Fruit fly (Drosophila melanogaster) whole organism, embryonic: ENCODE results near the gene fz3.

Experiments
- Abd-B ChIP-seq: fragments of 200-800 bp; sonication (Bioruptor generic); optimal IDR thresholded peaks from 2 replicates; lab custom pipeline; 2018; ENCODE audit warnings: missing biosample characterization, mild to moderate bottlenecking, missing genetic modification characterization, moderate library complexity
- Ada2b ChIP-seq: fragments of 200-800 bp; sonication (Bioruptor generic); IDR thresholded peaks from 2 replicates; pipeline ENCODE4 v1.3.6; 2022; ENCODE audit warnings: missing biosample characterization, missing genetic modification characterization
- Antp ChIP-seq: fragments of 200-800 bp; sonication (Bioruptor generic); optimal IDR thresholded peaks from 3 replicates; lab custom pipeline; 2016; ENCODE audit warnings: missing biosample characterization, missing genetic modification characterization
- Atf6 ChIP-seq: fragments of 200-800 bp; sonication (Bioruptor generic); IDR thresholded peaks from 2 replicates; pipeline ENCODE4 v1.3.6; 2022; ENCODE audit warnings: missing biosample characterization, missing genetic modification characterization
- CG10147 ChIP-seq: fragments of 200-800 bp; sonication (Bioruptor generic); optimal IDR thresholded peaks from 2 replicates; lab custom pipeline; 2019; ENCODE audit warnings: missing biosample characterization, mild to moderate bottlenecking, missing genetic modification characterization, moderate library complexity
- CG12071 ChIP-seq: fragments of 200-800 bp; sonication (Bioruptor generic); optimal IDR thresholded peaks from 3 replicates; lab custom pipeline; 2018; ENCODE audit warnings: missing biosample characterization, mild to moderate bottlenecking, missing genetic modification characterization
- CG1603 ChIP-seq: fragments of 200-800 bp; sonication (Bioruptor generic); optimal IDR thresholded peaks from 2 replicates; lab custom pipeline; 2019; ENCODE audit warnings: missing biosample characterization, mild to moderate bottlenecking, missing genetic modification characterization, moderate library complexity
- CG2875 ChIP-seq: fragments of 200-800 bp; sonication (Bioruptor generic); optimal IDR thresholded peaks from 2 replicates; lab custom pipeline; 2017; ENCODE audit warnings: missing biosample characterization, mild to moderate bottlenecking, missing genetic modification characterization, missing genetic modification reagents
- CG3065 ChIP-seq: fragments of 200-800 bp; sonication (Bioruptor generic); optimal IDR thresholded peaks from 2 replicates; lab custom pipeline; 2016; ENCODE audit warnings: missing biosample characterization, missing genetic modification characterization
- CG3281 ChIP-seq: fragments of 200-800 bp; sonication (Bioruptor generic); optimal IDR thresholded peaks from 3 replicates; lab custom pipeline; 2017; ENCODE audit warnings: missing biosample characterization, mild to moderate bottlenecking, missing genetic modification characterization
- CG34224 ChIP-seq: fragments of 200-800 bp; sonication (Bioruptor generic); IDR thresholded peaks from 3 replicates; pipeline ENCODE4 v1.3.6; 2022; ENCODE audit warnings: missing biosample characterization, missing genetic modification characterization; ENCODE audit not compliant: partially characterized antibody
- CG3838 ChIP-seq: fragments of 200-800 bp; sonication (Bioruptor generic); optimal IDR thresholded peaks from 3 replicates; lab custom pipeline; 2016; ENCODE audit warnings: missing biosample characterization, missing genetic modification characterization
- CG4282 ChIP-seq: fragments of 200-800 bp; sonication (Bioruptor generic); optimal IDR thresholded peaks from 2 replicates; lab custom pipeline; 2016; ENCODE audit warnings: missing biosample characterization, missing genetic modification characterization
- CG4360 ChIP-seq: fragments of 200-800 bp; sonication (Bioruptor generic); IDR thresholded peaks from 2 replicates; pipeline ENCODE4 v1.3.6; 2022; ENCODE audit warnings: missing biosample characterization, missing genetic modification characterization
- CG4854 ChIP-seq: fragments of 200-800 bp; sonication (Bioruptor generic); optimal IDR thresholded peaks from 2 replicates; lab custom pipeline; 2016; ENCODE audit warnings: missing biosample characterization, missing genetic modification characterization, inconsistent platforms
- CG6254 ChIP-seq: fragments of 200-800 bp; sonication (Bioruptor generic); optimal IDR thresholded peaks from 3 replicates; lab custom pipeline; 2017; ENCODE audit warnings: mild to moderate bottlenecking, missing biosample characterization, missing genetic modification reagents, missing genetic modification characterization
- CG6854 ChIP-seq: fragments of 200-800 bp; sonication (Bioruptor generic); optimal IDR thresholded peaks from 3 replicates; lab custom pipeline; 2017; ENCODE audit warnings: missing biosample characterization, mild to moderate bottlenecking, missing genetic modification characterization
- CG7963 ChIP-seq: fragments of 200-800 bp; sonication (Bioruptor generic); IDR thresholded peaks from 3 replicates; pipeline ENCODE4 v1.3.6; 2022; ENCODE audit warnings: missing biosample characterization, missing genetic modification characterization; ENCODE audit not compliant: partially characterized antibody
- CG8944 ChIP-seq: fragments of 200-800 bp; sonication (Bioruptor generic); optimal IDR thresholded peaks from 3 replicates; lab custom pipeline; 2016; ENCODE audit warnings: missing biosample characterization, missing genetic modification characterization
- CoRest ChIP-seq: fragments of 200-800 bp; sonication (Bioruptor generic); optimal IDR thresholded peaks from 3 replicates; lab custom pipeline; 2018; ENCODE audit warnings: missing biosample characterization, mild to moderate bottlenecking, missing genetic modification characterization, moderate library complexity
- Dek ChIP-seq: fragments of 200-800 bp; sonication (Bioruptor generic); optimal IDR thresholded peaks from 3 replicates; lab custom pipeline; 2019; ENCODE audit warnings: missing biosample characterization, mild to moderate bottlenecking, missing genetic modification characterization, moderate library complexity
- Dip2 ChIP-seq: fragments of 200-800 bp; sonication (Bioruptor generic); IDR thresholded peaks from 2 replicates; pipeline ENCODE4 v1.3.6; 2022; ENCODE audit warnings: missing biosample characterization, missing genetic modification characterization
- E2f2 ChIP-seq: fragments of 200-800 bp; sonication (Bioruptor generic); IDR thresholded peaks from 2 replicates; pipeline ENCODE4 v1.3.6; 2022; ENCODE audit warnings: missing biosample characterization, missing genetic modification characterization
- Fer1 ChIP-seq: fragments of 200-800 bp; sonication (Bioruptor generic); optimal IDR thresholded peaks from 2 replicates; lab custom pipeline; 2017; ENCODE audit warnings: missing biosample characterization, mild to moderate bottlenecking, missing genetic modification characterization
- Hmr ChIP-seq: fragments of 200-800 bp; sonication (Bioruptor generic); optimal IDR thresholded peaks from 3 replicates; lab custom pipeline; 2017; ENCODE audit warnings: mild to moderate bottlenecking, missing biosample characterization, missing genetic modification reagents, missing genetic modification characterization
- Hsf ChIP-seq: fragments of 200-800 bp; sonication (Bioruptor generic); optimal IDR thresholded peaks from 3 replicates; lab custom pipeline; 2016; ENCODE audit warnings: missing biosample characterization, missing genetic modification characterization
- Lim3 ChIP-seq: fragments of 200-800 bp; sonication (Bioruptor generic); IDR thresholded peaks from 2 replicates; pipeline ENCODE4 v1.3.6; 2022; ENCODE audit warnings: missing biosample characterization, missing genetic modification characterization
- MESR4 ChIP-seq: fragments of 200-800 bp; sonication (Bioruptor generic); optimal IDR thresholded peaks from 2 replicates; lab custom pipeline; 2018; ENCODE audit warnings: missing biosample characterization, mild to moderate bottlenecking, missing genetic modification characterization, moderate library complexity
- Ptx1 ChIP-seq: fragments of 200-800 bp; sonication (Bioruptor generic); IDR thresholded peaks from 2 replicates; pipeline ENCODE4 v1.3.6; 2022; ENCODE audit warnings: missing biosample characterization, missing genetic modification characterization
- Sry-δ ChIP-seq: fragments of 200-800 bp; sonication (Bioruptor generic); optimal IDR thresholded peaks from 2 replicates; lab custom pipeline; 2016; ENCODE audit warnings: missing biosample characterization, missing genetic modification characterization
- Xbp1 ChIP-seq: fragments of 200-800 bp; sonication (Bioruptor generic); optimal IDR thresholded peaks from 3 replicates; lab custom pipeline; 2016; ENCODE audit warnings: missing biosample characterization, mild to moderate bottlenecking, missing genetic modification characterization
- aop ChIP-seq: fragments of 200-800 bp; sonication (Bioruptor generic); IDR thresholded peaks from 2 replicates; pipeline ENCODE4 v1.3.6; 2022; ENCODE audit warnings: missing biosample characterization, missing genetic modification characterization
- dan ChIP-seq: fragments of 200-800 bp; sonication (Bioruptor generic); IDR thresholded peaks from 2 replicates; pipeline ENCODE4 v1.3.6; 2022; ENCODE audit warnings: missing biosample characterization, missing genetic modification characterization
- eve ChIP-seq, 2 experiments: fragments of >200 bp; optimal IDR thresholded peaks; 2 replicates each; lab custom pipeline; 2017; ENCODE audit warnings: missing biosample characterization in 2 of 2, missing genetic modification characterization in 2 of 2
- eyg ChIP-seq: fragments of 200-800 bp; sonication (Bioruptor generic); optimal IDR thresholded peaks from 3 replicates; lab custom pipeline; 2016; ENCODE audit warnings: missing biosample characterization, missing genetic modification characterization
- fd64A ChIP-seq: fragments of 200-800 bp; sonication (Bioruptor generic); optimal IDR thresholded peaks from 3 replicates; lab custom pipeline; 2018; ENCODE audit warnings: missing biosample characterization, mild to moderate bottlenecking, missing genetic modification characterization
- ftz-f1 ChIP-seq: fragments of 200-800 bp; sonication (Bioruptor generic); optimal IDR thresholded peaks from 2 replicates; lab custom pipeline; 2016; ENCODE audit warnings: missing biosample characterization, missing genetic modification characterization
- gfzf ChIP-seq: fragments of 200-800 bp; sonication (Bioruptor generic); optimal IDR thresholded peaks from 2 replicates; lab custom pipeline; 2016; ENCODE audit warnings: missing biosample characterization, mild to moderate bottlenecking, missing genetic modification characterization, moderate library complexity
- kah ChIP-seq: fragments of 200-800 bp; sonication (Bioruptor generic); optimal IDR thresholded peaks from 2 replicates; lab custom pipeline; 2018; ENCODE audit warnings: missing biosample characterization, mild to moderate bottlenecking, missing genetic modification characterization
- kni ChIP-seq: fragments of 200-800 bp; sonication (Bioruptor generic); optimal IDR thresholded peaks from 3 replicates; lab custom pipeline; 2017; ENCODE audit warnings: mild to moderate bottlenecking, missing biosample characterization, missing genetic modification reagents, missing genetic modification characterization
- maf-S ChIP-seq: fragments of 200-800 bp; sonication (Bioruptor generic); optimal IDR thresholded peaks from 2 replicates; lab custom pipeline; 2016; ENCODE audit warnings: missing biosample characterization, missing genetic modification characterization
- mam ChIP-seq: fragments of 200-800 bp; sonication (Bioruptor generic); optimal IDR thresholded peaks from 3 replicates; lab custom pipeline; 2016; ENCODE audit warnings: missing biosample characterization, missing genetic modification characterization
- mirr ChIP-seq: fragments of 200-800 bp; sonication (Bioruptor generic); optimal IDR thresholded peaks from 3 replicates; lab custom pipeline; 2018; ENCODE audit warnings: missing biosample characterization, mild to moderate bottlenecking, missing genetic modification characterization
- oc ChIP-seq: fragments of 200-800 bp; sonication (Bioruptor generic); optimal IDR thresholded peaks from 2 replicates; lab custom pipeline; 2018; ENCODE audit warnings: missing biosample characterization, mild to moderate bottlenecking, missing genetic modification characterization, moderate library complexity
- pan ChIP-seq, 4 experiments: fragments of >200 bp in 3 of 4; fragments of 200-800 bp in 1 of 4; sonication (Bioruptor generic) in 1 of 4; optimal IDR thresholded peaks in 3 of 4; IDR thresholded peaks in 1 of 4; 2 replicates each; pipeline versions ENCODE4 v1.3.6 to Lab custom; 2017 to 2022; ENCODE audit warnings: missing biosample characterization in 2 of 4, missing genetic modification characterization in 2 of 4, mixed read lengths in 1 of 4
- sima ChIP-seq: fragments of 200-800 bp; sonication (Bioruptor generic); optimal IDR thresholded peaks from 2 replicates; lab custom pipeline; 2016; ENCODE audit warnings: missing biosample characterization, missing genetic modification characterization
- sqz ChIP-seq: fragments of 200-800 bp; sonication (Bioruptor generic); optimal IDR thresholded peaks from 3 replicates; lab custom pipeline; 2018; ENCODE audit warnings: missing biosample characterization, mild to moderate bottlenecking, missing genetic modification characterization
- stwl ChIP-seq: fragments of 200-800 bp; sonication (Bioruptor generic); optimal IDR thresholded peaks from 3 replicates; lab custom pipeline; 2018; ENCODE audit warnings: missing biosample characterization, mild to moderate bottlenecking, missing genetic modification characterization, moderate library complexity
- vvl ChIP-seq: fragments of 200-800 bp; sonication (Bioruptor generic); IDR thresholded peaks from 2 replicates; pipeline ENCODE4 v1.3.6; 2022; ENCODE audit warnings: missing biosample characterization, missing genetic modification characterization
- zen2 ChIP-seq: fragments of 200-800 bp; sonication (Bioruptor generic); IDR thresholded peaks from 3 replicates; pipeline ENCODE4 v1.3.6; 2022; ENCODE audit warnings: missing biosample characterization, missing genetic modification characterization; ENCODE audit not compliant: partially characterized antibody

fz3 gene

DNA sequence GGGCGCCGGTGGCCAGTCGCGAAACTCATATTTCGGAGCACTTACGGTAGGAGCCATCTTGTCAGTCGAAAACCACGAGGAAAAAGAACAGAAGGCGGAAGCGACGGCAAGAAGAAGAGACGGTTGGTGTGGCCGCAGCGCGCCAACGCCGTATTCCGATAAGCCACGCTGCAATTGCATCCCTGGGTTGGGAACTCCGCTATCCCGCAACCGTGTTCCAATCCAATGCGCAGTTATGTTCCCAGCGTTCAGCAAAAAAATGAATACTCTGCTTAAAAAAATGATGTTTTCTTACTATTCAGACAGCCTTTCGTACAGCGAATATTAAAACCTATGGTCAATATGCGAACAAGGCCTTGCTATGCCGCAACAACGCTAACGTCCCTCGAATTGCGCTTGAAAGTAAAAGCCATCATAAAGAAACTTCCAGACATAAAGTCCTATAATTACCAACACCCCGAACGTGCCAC is 4.7 kb upstream of the fz3 start, which contains the start of gene RpL22 (continued):
- TF ChIP-seq pan (optimal IDR thresholded peaks at IDR 0.05; lab: Kevin White, UChicago) (no peak), pan (GFP tag; optimal IDR thresholded peaks at IDR 0.05 in 1 of 2, IDR thresholded peaks at IDR 0.05 in 1 of 2) (peak in 1 of 2 experiments; percentile 82), Lim3 (GFP tag; lab: Robert Waterston, UW) (no peak), Xbp1 (GFP tag; lab: Kevin White, UChicago) (peak; percentile 85), MESR4 (GFP tag; lab: Kevin White, UChicago) (peak; percentile 100), CG1603 (tag; lab: Kevin White, UChicago) (peak; percentile 96), CG4282 (peak; percentile 90), zen2 (GFP tag; lab: Robert Waterston, UW) (no peak), sqz (peak; percentile 93), CG3281 (peak; percentile 86), CG10147 (GFP tag; lab: Kevin White, UChicago) (peak; percentile 75), mirr (GFP tag; lab: Kevin White, UChicago) (peak; percentile 86), kah (peak; percentile 73), oc (tag; lab: Kevin White, UChicago) (peak; percentile 73), dan (GFP tag; lab: Robert Waterston, UW) (no peak), eyg (GFP tag; lab: Kevin White, UChicago) (peak; percentile 83), CG8944 (GFP tag; lab: Kevin White, UChicago) (peak; percentile 75), CG12071 (GFP tag; lab: Kevin White, UChicago) (peak; percentile 85), Fer1 (GFP tag; lab: Kevin White, UChicago) (peak; percentile 94), kni (GFP tag; lab: Kevin White, UChicago) (peak; percentile 72), Atf6 (GFP tag; lab: Robert Waterston, UW) (peak; percentile 82), CG34224 (no peak), gfzf (GFP tag; lab: Kevin White, UChicago) (peak; percentile 100), stwl (tag; lab: Kevin White, UChicago) (peak; percentile 59), Antp (peak; percentile 75), Abd-B (peak; percentile 72), Ptx1 (peak; percentile 80), Dip2 (GFP tag; lab: Robert Waterston, UW) (no peak), CG3065 (GFP tag; lab: Kevin White, UChicago) (peak; percentile 79), maf-S (GFP tag; lab: Kevin White, UChicago) (peak; percentile 89), sima (GFP tag; lab: Kevin White, UChicago) (peak; percentile 78), eve (GFP tag; optimal IDR thresholded peaks at IDR 0.05; lab: Kevin White, UChicago) (no peak), CG4360 (peak; percentile 38; the same call in 1 of the 2 replicates), vvl (GFP tag; lab: Robert Waterston, UW) (peak; percentile 92), ftz-f1 (peak; percentile 82), Ada2b (GFP tag; lab: Robert Waterston, UW) (peak; percentile 58; the same call in 1 of the 2 replicates), aop (GFP tag; lab: Robert Waterston, UW) (no peak), CG6854 (peak; percentile 86), fd64A (GFP tag; lab: Kevin White, UChicago) (peak; percentile 79), CG6254 (GFP tag; lab: Kevin White, UChicago) (peak; percentile 79), CG2875 (GFP tag; lab: Kevin White, UChicago) (peak; percentile 93), E2f2 (peak; percentile 73), Hsf (GFP tag; lab: Kevin White, UChicago) (peak; percentile 88), CG3838 (peak; percentile 42), Sry-δ (GFP tag; lab: Kevin White, UChicago) (peak; percentile 80), CoRest (tag; lab: Kevin White, UChicago) (peak; percentile 75), CG4854 (GFP tag; lab: Kevin White, UChicago) (peak; percentile 82), CG7963 (GFP tag; lab: Robert Waterston, UW) (no peak), Hmr (GFP tag; lab: Kevin White, UChicago) (peak; percentile 98), mam (GFP tag; lab: Kevin White, UChicago) (peak; percentile 73), Dek (tag; lab: Kevin White, UChicago) (peak; percentile 82)
